Worm (Caenorhabditis elegans) whole organism, late embryonic: ENCODE data around the gene F47B10.6.
A peak's percentile ranks its signal among the peaks of the same experiment; 100 is the strongest.

Experiments
- C08G9.2 ChIP-seq: sonication (generic microtip); optimal IDR thresholded peaks from 2 replicates; lab custom pipeline; 2016; ENCODE audit warnings: mild to moderate bottlenecking, missing genetic modification characterization, moderate library complexity, missing compliant biosample characterization
- K02D7.2 ChIP-seq: sonication (generic microtip); optimal IDR thresholded peaks from 2 replicates; lab custom pipeline; 2017; ENCODE audit warnings: mild to moderate bottlenecking, missing genetic modification characterization, missing compliant biosample characterization
- K09A11.1 ChIP-seq: sonication (generic microtip); optimal IDR thresholded peaks from 2 replicates; lab custom pipeline; 2017; ENCODE audit warnings: antibody characterized with exemption, mild to moderate bottlenecking, missing genetic modification characterization, missing compliant biosample characterization; ENCODE audit not compliant: insufficient read depth
- T23F11.4 ChIP-seq: fragments of 200-800 bp; sonication (Bioruptor generic); optimal IDR thresholded peaks from 2 replicates; lab custom pipeline; 2018; ENCODE audit warnings: mild to moderate bottlenecking, missing genetic modification characterization, missing compliant biosample characterization
- Y22D7AL.16 ChIP-seq: sonication (generic microtip); optimal IDR thresholded peaks from 2 replicates; lab custom pipeline; 2016; ENCODE audit warnings: missing genetic modification characterization, missing compliant biosample characterization
- ama-1 ChIP-seq: fragments of 150-350 bp; optimal IDR thresholded peaks from 2 replicates; lab custom pipeline; 2014
- ceh-14 ChIP-seq: sonication (generic microtip); optimal IDR thresholded peaks from 2 replicates; lab custom pipeline; 2016; ENCODE audit warnings: missing genotype, missing genetic modification characterization, missing compliant biosample characterization
- ceh-18 ChIP-seq: sonication (generic microtip); optimal IDR thresholded peaks from 2 replicates; lab custom pipeline; 2016; ENCODE audit warnings: missing genetic modification characterization, missing compliant biosample characterization
- ceh-19 ChIP-seq: fragments of 200-800 bp; sonication (Bioruptor generic); optimal IDR thresholded peaks from 2 replicates; lab custom pipeline; 2018; ENCODE audit warnings: mild to moderate bottlenecking, missing genetic modification characterization, missing compliant biosample characterization
- ceh-22 ChIP-seq: sonication (generic microtip); optimal IDR thresholded peaks from 2 replicates; lab custom pipeline; 2017; ENCODE audit warnings: missing biosample characterization, missing genetic modification characterization
- ceh-31 ChIP-seq: sonication (generic microtip); optimal IDR thresholded peaks from 2 replicates; lab custom pipeline; 2016; ENCODE audit warnings: missing genetic modification characterization, missing compliant biosample characterization
- ceh-34 ChIP-seq: sonication (generic microtip); optimal IDR thresholded peaks from 2 replicates; lab custom pipeline; 2016; ENCODE audit warnings: mild to moderate bottlenecking, missing genetic modification characterization, missing compliant biosample characterization
- ceh-45 ChIP-seq: fragments of 200-800 bp; sonication (Bioruptor generic); IDR thresholded peaks from 2 replicates; pipeline ENCODE4 v1.3.6; 2022; ENCODE audit warnings: missing genetic modification reagents, missing genetic modification characterization, missing compliant biosample characterization
- ceh-48 ChIP-seq: sonication (generic microtip); optimal IDR thresholded peaks from 2 replicates; lab custom pipeline; 2016; ENCODE audit warnings: missing genetic modification characterization, inconsistent platforms, missing compliant biosample characterization
- ceh-6 ChIP-seq: fragments of 200-800 bp; sonication (Bioruptor generic); optimal IDR thresholded peaks from 2 replicates; lab custom pipeline; 2018; ENCODE audit warnings: mild to moderate bottlenecking, missing genetic modification characterization, missing compliant biosample characterization
- dve-1 ChIP-seq: sonication (generic microtip); optimal IDR thresholded peaks from 2 replicates; lab custom pipeline; 2017; ENCODE audit warnings: antibody characterized with exemption, mild to moderate bottlenecking, missing genetic modification characterization, missing compliant biosample characterization
- elt-2 ChIP-seq: sonication (generic microtip); optimal IDR thresholded peaks from 2 replicates; lab custom pipeline; 2016; ENCODE audit warnings: missing genetic modification reagents, missing genetic modification characterization, missing compliant biosample characterization
- elt-4 ChIP-seq: sonication (generic microtip); optimal IDR thresholded peaks from 2 replicates; lab custom pipeline; 2016; ENCODE audit warnings: missing genetic modification characterization, missing compliant biosample characterization
- ets-4 ChIP-seq: sonication (generic microtip); optimal IDR thresholded peaks from 2 replicates; lab custom pipeline; 2016; ENCODE audit warnings: missing genetic modification characterization, missing compliant biosample characterization
- eyg-1 ChIP-seq: sonication (generic microtip); optimal IDR thresholded peaks from 2 replicates; lab custom pipeline; 2016; ENCODE audit warnings: missing genotype, missing genetic modification characterization, missing compliant biosample characterization
- fax-1 ChIP-seq: sonication (generic microtip); optimal IDR thresholded peaks from 2 replicates; lab custom pipeline; 2016; ENCODE audit warnings: missing genotype, missing genetic modification characterization, missing compliant biosample characterization
- hlh-13 ChIP-seq: fragments of 200-800 bp; sonication (Bioruptor generic); optimal IDR thresholded peaks from 2 replicates; lab custom pipeline; 2018; ENCODE audit warnings: mild to moderate bottlenecking, missing genetic modification characterization, missing compliant biosample characterization
- hlh-6 ChIP-seq: sonication (generic microtip); optimal IDR thresholded peaks from 2 replicates; lab custom pipeline; 2016; ENCODE audit warnings: missing genotype, missing genetic modification characterization, missing compliant biosample characterization
- hlh-8 ChIP-seq: sonication (generic microtip); optimal IDR thresholded peaks from 2 replicates; lab custom pipeline; 2016; ENCODE audit warnings: missing genotype, missing genetic modification characterization, missing compliant biosample characterization
- lin-11 ChIP-seq: fragments of 200-800 bp; sonication (Bioruptor generic); optimal IDR thresholded peaks from 2 replicates; lab custom pipeline; 2018; ENCODE audit warnings: mild to moderate bottlenecking, missing genetic modification characterization, missing compliant biosample characterization
- mec-3 ChIP-seq: sonication (generic microtip); optimal IDR thresholded peaks from 2 replicates; lab custom pipeline; 2016; ENCODE audit warnings: borderline replicate concordance, missing genetic modification characterization, missing compliant biosample characterization
- nfya-1 ChIP-seq: sonication (generic microtip); optimal IDR thresholded peaks from 2 replicates; lab custom pipeline; 2017; ENCODE audit warnings: missing genetic modification characterization, mild to moderate bottlenecking, missing compliant biosample characterization, antibody characterized with exemption, moderate library complexity
- npax-4 ChIP-seq: sonication (generic microtip); optimal IDR thresholded peaks from 2 replicates; lab custom pipeline; 2016; ENCODE audit warnings: missing genetic modification characterization, missing compliant biosample characterization
- odd-2 ChIP-seq: sonication (generic microtip); optimal IDR thresholded peaks from 2 replicates; lab custom pipeline; 2017; ENCODE audit warnings: antibody characterized with exemption, mild to moderate bottlenecking, missing genetic modification characterization, missing compliant biosample characterization
- pag-3 ChIP-seq: sonication (generic microtip); optimal IDR thresholded peaks from 2 replicates; lab custom pipeline; 2016; ENCODE audit warnings: missing compliant biosample characterization, missing genetic modification characterization, borderline replicate concordance
- pax-1 ChIP-seq: fragments of 150-350 bp; optimal IDR thresholded peaks from 2 replicates; lab custom pipeline; 2014; ENCODE audit warnings: missing biosample characterization, missing genetic modification characterization
- pha-2 ChIP-seq: sonication (generic microtip); optimal IDR thresholded peaks from 2 replicates; lab custom pipeline; 2017; ENCODE audit warnings: mild to moderate bottlenecking, missing genetic modification characterization, missing compliant biosample characterization
- pha-4 ChIP-seq: fragments of 150-350 bp; optimal IDR thresholded peaks from 2 replicates; lab custom pipeline; 2018; ENCODE audit warnings: missing biosample characterization, missing genetic modification reagents, missing genetic modification characterization
- pros-1 ChIP-seq: fragments of 150-350 bp; optimal IDR thresholded peaks from 2 replicates; lab custom pipeline; 2014; ENCODE audit warnings: missing biosample characterization, missing genetic modification reagents, missing genetic modification characterization
- ref-2 ChIP-seq: sonication (generic microtip); optimal IDR thresholded peaks from 2 replicates; lab custom pipeline; 2016; ENCODE audit warnings: missing genetic modification characterization, missing compliant biosample characterization
- rnt-1 ChIP-seq: sonication (generic microtip); optimal IDR thresholded peaks from 2 replicates; lab custom pipeline; 2016; ENCODE audit warnings: missing genetic modification characterization, missing compliant biosample characterization
- sox-2 ChIP-seq: fragments of 200-800 bp; sonication (Bioruptor generic); IDR thresholded peaks from 2 replicates; pipeline ENCODE4 v1.3.6; 2022; ENCODE audit warnings: missing genetic modification reagents, missing genetic modification characterization, missing compliant biosample characterization
- sox-4 ChIP-seq: sonication (generic microtip); optimal IDR thresholded peaks from 2 replicates; lab custom pipeline; 2017; ENCODE audit warnings: mild to moderate bottlenecking, missing genetic modification characterization, inconsistent platforms, missing compliant biosample characterization
- syd-9 ChIP-seq: sonication (generic microtip); optimal IDR thresholded peaks from 2 replicates; lab custom pipeline; 2016; ENCODE audit warnings: mild to moderate bottlenecking, missing genetic modification characterization, moderate library complexity, missing compliant biosample characterization
- tbx-2 ChIP-seq: sonication (generic microtip); optimal IDR thresholded peaks from 2 replicates; lab custom pipeline; 2016; ENCODE audit warnings: missing genetic modification characterization, missing compliant biosample characterization
- ttx-3 ChIP-seq: sonication (generic microtip); optimal IDR thresholded peaks from 2 replicates; lab custom pipeline; 2016; ENCODE audit warnings: missing genetic modification reagents, missing genetic modification characterization, missing compliant biosample characterization
- unc-42 ChIP-seq: sonication (generic microtip); optimal IDR thresholded peaks from 2 replicates; lab custom pipeline; 2016; ENCODE audit warnings: missing genotype, missing genetic modification characterization, missing compliant biosample characterization
- unc-55 ChIP-seq: sonication (generic microtip); optimal IDR thresholded peaks from 2 replicates; lab custom pipeline; 2017; ENCODE audit warnings: missing biosample characterization, missing genetic modification reagents, missing genetic modification characterization
- unc-86 ChIP-seq: sonication (generic microtip); optimal IDR thresholded peaks from 2 replicates; lab custom pipeline; 2016; ENCODE audit warnings: missing genetic modification characterization, missing compliant biosample characterization
- zip-5 ChIP-seq: sonication (generic microtip); optimal IDR thresholded peaks from 2 replicates; lab custom pipeline; 2016; ENCODE audit warnings: missing genetic modification characterization, missing compliant biosample characterization

Gene F47B10.6

DNA sequence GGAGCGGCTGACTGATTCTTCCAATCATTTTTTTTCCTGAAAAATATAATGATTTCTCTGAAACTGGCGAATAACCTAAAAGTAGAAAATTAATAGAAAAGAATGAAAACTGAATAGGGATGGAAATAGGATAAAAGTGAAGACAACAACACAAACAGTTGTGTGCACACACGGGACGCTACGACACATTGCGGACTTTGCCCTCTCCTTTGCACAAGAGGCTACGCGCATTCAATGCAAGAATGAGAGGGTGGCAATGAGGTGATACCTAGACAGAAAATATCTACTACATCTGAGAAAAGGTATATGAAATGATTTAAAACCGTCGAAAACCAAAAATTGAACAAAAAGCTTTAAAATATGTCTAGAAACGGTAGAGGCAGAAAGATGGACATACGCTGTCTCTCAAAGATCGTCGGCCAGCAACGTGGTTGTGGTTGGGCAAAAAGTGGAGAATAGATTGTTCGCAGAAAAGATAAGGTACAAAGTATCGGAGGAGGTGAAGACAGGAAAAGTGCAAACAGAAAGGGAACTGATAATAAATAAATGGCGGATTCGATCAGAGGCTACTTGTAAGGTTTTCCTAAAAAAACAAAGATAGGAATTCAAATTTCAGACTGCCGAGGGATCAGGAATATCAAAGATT lies 11.9 kb downstream of the F47B10.6 start, which contains the start of gene suca-1 (continued):
- peak; percentile 67 for TF ChIP-seq nfya-1 (tag; lab: Kevin White, UChicago)
- TF ChIP-seq unc-86 = no peak
- TF ChIP-seq npax-4 (tag; lab: Kevin White, UChicago) = no peak
- TF ChIP-seq C08G9.2 (tag; lab: Kevin White, UChicago) = peak; percentile 8
- TF ChIP-seq ets-4 = no peak
- no peak for TF ChIP-seq pax-1 (tag; lab: Kevin White, UChicago)
- TF ChIP-seq dve-1 (tag; lab: Kevin White, UChicago) = no peak
- no peak for TF ChIP-seq pha-2 (tag; lab: Kevin White, UChicago)
- TF ChIP-seq hlh-8 (tag; lab: Kevin White, UChicago) = no peak
- TF ChIP-seq ceh-48 (tag; lab: Kevin White, UChicago) = no peak
- TF ChIP-seq ceh-6 = no peak
- peak; percentile 41 for TF ChIP-seq elt-2
- no peak for TF ChIP-seq ref-2 (tag; lab: Kevin White, UChicago)
- TF ChIP-seq ttx-3 (tag; lab: Kevin White, UChicago) = no peak
- TF ChIP-seq ceh-45 (GFP tag; lab: Robert Waterston, UW) = 0 out of 2 replicates have a peak, but pooled peaks have one; percentile 22
- no peak for TF ChIP-seq K09A11.1 (tag; lab: Kevin White, UChicago)
- TF ChIP-seq, all 69 proteins: peak for 20

ce11 chrX:10900952-10901351 lies 12.7 kb downstream of the F47B10.6 start:
- TF ChIP-seq ceh-45 (GFP tag; lab: Robert Waterston, UW) = no peak
- TF ChIP-seq ceh-22 (tag; lab: Kevin White, UChicago) = no peak
- TF ChIP-seq ref-2 (tag; lab: Kevin White, UChicago) = peak; percentile 51
- TF ChIP-seq lin-11 = no peak
- peak; percentile 37 for TF ChIP-seq tbx-2 (tag; lab: Kevin White, UChicago)
- TF ChIP-seq hlh-8 (tag; lab: Kevin White, UChicago) = peak; percentile 30
- no peak for TF ChIP-seq ama-1 (lab: Kevin White, UChicago)
- TF ChIP-seq pros-1 = no peak
- TF ChIP-seq pha-2 (tag; lab: Kevin White, UChicago) = no peak
- TF ChIP-seq sox-2 = no peak
- TF ChIP-seq Y22D7AL.16 = no peak
- TF ChIP-seq ceh-48 (tag; lab: Kevin White, UChicago) = no peak
- TF ChIP-seq ceh-34 (tag; lab: Kevin White, UChicago) = peak; percentile 19
- no peak for TF ChIP-seq pha-4 (tag; lab: Kevin White, UChicago)
- no peak for TF ChIP-seq C08G9.2 (tag; lab: Kevin White, UChicago)
- peak; percentile 31 for TF ChIP-seq unc-42 (tag; lab: Kevin White, UChicago)
- no peak for TF ChIP-seq odd-2
- TF ChIP-seq sox-4 (tag; lab: Kevin White, UChicago) = no peak
- TF ChIP-seq elt-2 = peak; percentile 30
- TF ChIP-seq T23F11.4 (GFP tag; lab: Kevin White, UChicago) = peak; percentile 31
- TF ChIP-seq ceh-31 = peak; percentile 52
- no peak for TF ChIP-seq hlh-6
- TF ChIP-seq hlh-13 (GFP tag; lab: Kevin White, UChicago) = no peak
- no peak for TF ChIP-seq zip-5 (tag; lab: Kevin White, UChicago)
- TF ChIP-seq pag-3 (tag; lab: Kevin White, UChicago) = no peak
- peak; percentile 82 for TF ChIP-seq ceh-18 (tag; lab: Kevin White, UChicago)
- TF ChIP-seq syd-9 = peak; percentile 20
- no peak for TF ChIP-seq mec-3 (tag; lab: Kevin White, UChicago)
- TF ChIP-seq unc-55 = peak; percentile 71
- peak; percentile 57 for TF ChIP-seq nfya-1 (tag; lab: Kevin White, UChicago)
- no peak for TF ChIP-seq K02D7.2
- no peak for TF ChIP-seq elt-4
- no peak for TF ChIP-seq ceh-14 (tag; lab: Kevin White, UChicago)
- no peak for TF ChIP-seq ceh-6
- peak; percentile 73 for TF ChIP-seq rnt-1 (tag; lab: Kevin White, UChicago)
- no peak for TF ChIP-seq ceh-19 (GFP tag; lab: Kevin White, UChicago)
- no peak for TF ChIP-seq fax-1
- TF ChIP-seq K09A11.1 (tag; lab: Kevin White, UChicago) = no peak
- TF ChIP-seq eyg-1 (tag; lab: Kevin White, UChicago) = no peak
